Fruit fly (Drosophila melanogaster): ENCODE measurements around the gene CG4074.

DNA sequence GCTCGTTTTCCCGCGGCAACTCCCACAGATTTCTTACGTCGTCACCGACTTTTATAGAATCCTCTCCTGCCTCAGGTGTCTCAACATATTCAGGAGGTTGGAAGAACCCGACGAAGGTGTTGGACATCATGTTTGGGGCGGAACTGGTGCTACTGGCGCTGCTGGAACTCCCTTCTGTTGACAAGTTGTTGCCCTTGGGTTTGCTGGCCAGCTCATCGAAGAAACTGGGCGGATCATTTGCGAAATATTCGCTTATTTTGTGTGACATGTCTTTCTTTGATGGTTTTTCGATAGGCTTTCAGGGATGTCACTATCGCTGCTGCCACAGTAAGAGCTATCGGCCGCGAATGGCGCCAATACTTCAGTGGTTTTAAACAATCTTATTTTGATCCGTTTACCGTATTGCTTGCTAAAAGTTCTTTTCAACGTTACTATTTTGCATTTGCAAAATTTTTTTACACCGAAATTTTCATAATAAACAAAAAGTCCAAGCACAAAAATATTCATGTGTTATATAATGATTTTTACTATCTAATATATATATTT is 18.6 kb upstream of the CG4074 start, which contains the start of gene CG11396:
- no peak for TF ChIP-seq Myc (optimal IDR thresholded peaks at IDR 0.05)
- TF ChIP-seq psq (optimal IDR thresholded peaks at IDR 0.05): no peak
- TF ChIP-seq insv (optimal IDR thresholded peaks at IDR 0.05): peak; percentile 43

Data from Kc167 (cell line).